Worm (Caenorhabditis elegans) whole organism, L1 larva: ENCODE measurements around the gene F46B6.4.

Source experiments
- C04F5.9 ChIP-seq: sonication (generic microtip); optimal IDR thresholded peaks from 2 replicates; lab custom pipeline; 2016; ENCODE audit warnings: missing genetic modification characterization, missing compliant biosample characterization
- F16B12.6 ChIP-seq: fragments of 150-350 bp; optimal IDR thresholded peaks from 2 replicates; lab custom pipeline; 2014; ENCODE audit warnings: missing biosample characterization, missing genetic modification characterization
- blmp-1 ChIP-seq: fragments of 150-350 bp; optimal IDR thresholded peaks from 2 replicates; lab custom pipeline; 2014; ENCODE audit warnings: missing biosample characterization, missing genetic modification characterization
- ceh-88 ChIP-seq: fragments of 200-800 bp; sonication (Bioruptor generic); IDR thresholded peaks from 2 replicates; pipeline ENCODE4 v1.3.6; 2022; ENCODE audit warnings: missing genetic modification characterization, missing compliant biosample characterization
- ces-1 ChIP-seq: fragments of 150-350 bp; optimal IDR thresholded peaks from 2 replicates; lab custom pipeline; 2014; ENCODE audit warnings: missing biosample characterization, missing genetic modification reagents, missing genetic modification characterization
- dsc-1 ChIP-seq: sonication (generic microtip); optimal IDR thresholded peaks from 2 replicates; lab custom pipeline; 2016; ENCODE audit warnings: mild to moderate bottlenecking, missing genetic modification characterization, missing compliant biosample characterization
- efl-1 ChIP-seq, 4 experiments: fragments of 150-350 bp; optimal IDR thresholded peaks in 3 of 4; peaks in 1 of 4; 1 replicate in 1 of 4; 2 replicates in 3 of 4; lab custom pipeline; 2014; ENCODE audit warnings: missing biosample characterization in 2 of 4, missing genetic modification characterization in 2 of 4, missing genetic modification reagents in 2 of 4
- efl-3 ChIP-seq: fragments of 200-800 bp; sonication (Bioruptor generic); optimal IDR thresholded peaks from 2 replicates; lab custom pipeline; 2018; ENCODE audit warnings: mild to moderate bottlenecking, missing genetic modification characterization, missing compliant biosample characterization
- egl-13 ChIP-seq: sonication (generic microtip); optimal IDR thresholded peaks from 2 replicates; lab custom pipeline; 2016; ENCODE audit warnings: missing genotype, missing genetic modification reagents, missing genetic modification characterization, missing compliant biosample characterization
- elt-2 ChIP-seq: sonication (generic microtip); optimal IDR thresholded peaks from 2 replicates; lab custom pipeline; 2016; ENCODE audit warnings: missing genetic modification characterization, mild to moderate bottlenecking, inconsistent platforms, missing compliant biosample characterization, missing genetic modification reagents
- fkh-10 ChIP-seq: sonication (generic microtip); optimal IDR thresholded peaks from 2 replicates; lab custom pipeline; 2017; ENCODE audit warnings: missing biosample characterization, missing genetic modification reagents, missing genetic modification characterization
- fkh-4 ChIP-seq: sonication (generic microtip); optimal IDR thresholded peaks from 2 replicates; lab custom pipeline; 2016; ENCODE audit warnings: missing compliant biosample characterization, missing genetic modification characterization, borderline replicate concordance
- fkh-8 ChIP-seq: sonication (generic microtip); optimal IDR thresholded peaks from 2 replicates; lab custom pipeline; 2016; ENCODE audit warnings: mild to moderate bottlenecking, missing genetic modification characterization, missing compliant biosample characterization
- fos-1 ChIP-seq: fragments of 150-350 bp; optimal IDR thresholded peaks from 2 replicates; lab custom pipeline; 2014; ENCODE audit warnings: missing biosample characterization, missing genetic modification characterization
- grh-1 ChIP-seq: fragments of 200-800 bp; sonication (Bioruptor generic); IDR thresholded peaks from 2 replicates; pipeline ENCODE4 v1.3.6; 2022; ENCODE audit warnings: missing genetic modification reagents, missing genetic modification characterization, missing compliant biosample characterization
- hlh-17 ChIP-seq: fragments of 200-800 bp; sonication (Bioruptor generic); optimal IDR thresholded peaks from 2 replicates; lab custom pipeline; 2018; ENCODE audit warnings: missing genetic modification characterization, mild to moderate bottlenecking, missing compliant biosample characterization, moderate library complexity, borderline replicate concordance
- hlh-4 ChIP-seq: sonication (generic microtip); optimal IDR thresholded peaks from 2 replicates; lab custom pipeline; 2016; ENCODE audit warnings: mild to moderate bottlenecking, missing genetic modification characterization, missing compliant biosample characterization
- hpl-2 ChIP-seq: fragments of 150-350 bp; optimal IDR thresholded peaks from 2 replicates; lab custom pipeline; 2014; ENCODE audit warnings: missing biosample characterization, missing genetic modification reagents, missing genetic modification characterization
- jun-1 ChIP-seq: fragments of 150-350 bp; optimal IDR thresholded peaks from 2 replicates; lab custom pipeline; 2014; ENCODE audit warnings: missing biosample characterization, missing genetic modification reagents, missing genetic modification characterization
- lin-14 ChIP-seq: fragments of 200-800 bp; sonication (Bioruptor generic); optimal IDR thresholded peaks from 2 replicates; lab custom pipeline; 2018; ENCODE audit warnings: mild to moderate bottlenecking, missing genetic modification characterization, moderate library complexity, missing compliant biosample characterization
- lin-35 ChIP-seq, 2 experiments: fragments of 150-350 bp; optimal IDR thresholded peaks; 2 replicates each; lab custom pipeline; 2014; ENCODE audit warnings: missing biosample characterization in 2 of 2, missing genetic modification characterization in 2 of 2, missing genetic modification reagents in 2 of 2
- lir-3 ChIP-seq: sonication (generic microtip); optimal IDR thresholded peaks from 2 replicates; lab custom pipeline; 2016; ENCODE audit warnings: mild to moderate bottlenecking, missing genetic modification characterization, moderate library complexity, missing compliant biosample characterization; ENCODE audit not compliant: poor library complexity
- lsy-2 ChIP-seq, 2 experiments: fragments of 150-350 bp; optimal IDR thresholded peaks; 2 replicates each; lab custom pipeline; 2014; ENCODE audit warnings: missing biosample characterization in 2 of 2, missing genetic modification characterization in 2 of 2
- mdl-1 ChIP-seq, 2 experiments: fragments of 150-350 bp; optimal IDR thresholded peaks; 2 replicates each; lab custom pipeline; 2014 to 2017; ENCODE audit warnings: missing biosample characterization in 2 of 2, missing genetic modification characterization in 2 of 2, inconsistent platforms in 1 of 2
- mef-2 ChIP-seq: fragments of 150-350 bp; optimal IDR thresholded peaks from 2 replicates; lab custom pipeline; 2014; ENCODE audit warnings: missing biosample characterization, missing genetic modification characterization
- mep-1 ChIP-seq: fragments of 150-350 bp; optimal IDR thresholded peaks from 2 replicates; lab custom pipeline; 2014; ENCODE audit warnings: missing biosample characterization, missing genetic modification characterization
- nhr-20 ChIP-seq: sonication (generic microtip); optimal IDR thresholded peaks from 2 replicates; lab custom pipeline; 2016; ENCODE audit warnings: mild to moderate bottlenecking, missing genetic modification characterization, missing compliant biosample characterization
- nhr-28 ChIP-seq: fragments of 150-350 bp; optimal IDR thresholded peaks from 2 replicates; lab custom pipeline; 2014; ENCODE audit warnings: missing biosample characterization, missing genetic modification characterization
- nhr-47 ChIP-seq: sonication (generic microtip); optimal IDR thresholded peaks from 2 replicates; lab custom pipeline; 2016; ENCODE audit warnings: mild to moderate bottlenecking, missing genetic modification characterization, moderate library complexity, missing compliant biosample characterization
- nhr-71 ChIP-seq: sonication (generic microtip); optimal IDR thresholded peaks from 2 replicates; lab custom pipeline; 2016; ENCODE audit warnings: mild to moderate bottlenecking, missing genetic modification characterization, moderate library complexity, missing compliant biosample characterization
- nhr-77 ChIP-seq: fragments of 150-350 bp; optimal IDR thresholded peaks from 2 replicates; lab custom pipeline; 2014; ENCODE audit warnings: missing biosample characterization, missing genetic modification characterization
- nhr-84 ChIP-seq: sonication (generic microtip); optimal IDR thresholded peaks from 2 replicates; lab custom pipeline; 2017; ENCODE audit warnings: missing biosample characterization, missing genetic modification characterization
- nhr-85 ChIP-seq: sonication (generic microtip); peaks from one replicate; lab custom pipeline; 2016; ENCODE audit warnings: missing genetic modification characterization, inconsistent platforms, missing compliant biosample characterization
- pag-3 ChIP-seq: sonication (generic microtip); optimal IDR thresholded peaks from 2 replicates; lab custom pipeline; 2017; ENCODE audit warnings: missing genetic modification characterization, mild to moderate bottlenecking, missing compliant biosample characterization, antibody characterized with exemption, borderline replicate concordance; ENCODE audit not compliant: insufficient read depth
- pax-3 ChIP-seq: fragments of 200-800 bp; sonication (Bioruptor generic); optimal IDR thresholded peaks from 2 replicates; lab custom pipeline; 2018; ENCODE audit warnings: mild to moderate bottlenecking, missing genetic modification characterization, moderate library complexity, missing compliant biosample characterization
- pqm-1 ChIP-seq: sonication (generic microtip); optimal IDR thresholded peaks from 3 replicates; lab custom pipeline; 2017; ENCODE audit warnings: missing biosample characterization, missing genetic modification characterization
- rnt-1 ChIP-seq: sonication (generic microtip); optimal IDR thresholded peaks from 2 replicates; lab custom pipeline; 2016; ENCODE audit warnings: mild to moderate bottlenecking, missing genetic modification characterization, moderate library complexity, missing compliant biosample characterization
- skn-1 ChIP-seq: fragments of 150-350 bp; optimal IDR thresholded peaks from 2 replicates; lab custom pipeline; 2014; ENCODE audit warnings: missing biosample characterization, missing genetic modification characterization
- sup-37 ChIP-seq: fragments of 200-800 bp; sonication (Bioruptor generic); optimal IDR thresholded peaks from 2 replicates; lab custom pipeline; 2018; ENCODE audit warnings: mild to moderate bottlenecking, missing genetic modification characterization, missing compliant biosample characterization
- tlp-1 ChIP-seq: fragments of 150-350 bp; optimal IDR thresholded peaks from 2 replicates; lab custom pipeline; 2014; ENCODE audit warnings: missing biosample characterization, missing genetic modification characterization
- unc-62 ChIP-seq: fragments of 150-350 bp; optimal IDR thresholded peaks from 2 replicates; lab custom pipeline; 2014; ENCODE audit warnings: missing biosample characterization, missing genetic modification reagents, missing genetic modification characterization
- vab-15 ChIP-seq: sonication (generic microtip); optimal IDR thresholded peaks from 2 replicates; lab custom pipeline; 2017; ENCODE audit warnings: missing genotype, mild to moderate bottlenecking, missing genetic modification characterization, missing compliant biosample characterization
- xbp-1 ChIP-seq: sonication (generic microtip); optimal IDR thresholded peaks from 2 replicates; lab custom pipeline; 2016; ENCODE audit warnings: missing genetic modification characterization, missing compliant biosample characterization
- zag-1 ChIP-seq: fragments of 150-350 bp; optimal IDR thresholded peaks from 2 replicates; lab custom pipeline; 2014; ENCODE audit warnings: missing biosample characterization, missing genetic modification characterization
- ztf-4 ChIP-seq: fragments of 150-350 bp; optimal IDR thresholded peaks from 2 replicates; lab custom pipeline; 2014; ENCODE audit warnings: missing biosample characterization, missing genetic modification characterization

F46B6.4 gene

DNA sequence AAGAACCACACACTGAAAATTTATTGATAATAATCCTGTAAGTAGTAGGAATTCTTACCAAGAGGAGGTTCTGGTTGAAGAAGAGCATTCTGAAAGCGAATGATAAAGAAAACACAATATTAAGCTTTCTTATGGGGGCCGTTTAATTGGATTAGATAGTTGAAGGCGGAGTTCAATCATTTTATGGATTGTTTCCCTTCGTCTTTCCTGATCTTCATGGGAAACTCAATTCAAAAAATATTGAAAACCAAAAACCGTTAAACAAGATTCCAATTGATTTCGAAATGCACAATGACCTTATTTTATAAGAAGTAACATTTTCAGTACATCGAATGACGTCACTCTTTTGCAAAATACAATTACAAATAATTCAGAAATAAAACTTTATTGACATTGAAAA is 19.8 kb upstream of the F46B6.4 start, which contains the start of gene F46B6.13:
F46B6.13 (minus strand) TSS at position 101 of the 400 bp plus-strand sequence.
- TF ChIP-seq hlh-4 (tag; lab: Kevin White, UChicago) (no peak), mep-1 (no peak), mdl-1 (tag; optimal IDR thresholded peaks at IDR 0.05; lab: Kevin White, UChicago) (no peak), nhr-84 (no peak), nhr-77 (no peak)

DNA sequence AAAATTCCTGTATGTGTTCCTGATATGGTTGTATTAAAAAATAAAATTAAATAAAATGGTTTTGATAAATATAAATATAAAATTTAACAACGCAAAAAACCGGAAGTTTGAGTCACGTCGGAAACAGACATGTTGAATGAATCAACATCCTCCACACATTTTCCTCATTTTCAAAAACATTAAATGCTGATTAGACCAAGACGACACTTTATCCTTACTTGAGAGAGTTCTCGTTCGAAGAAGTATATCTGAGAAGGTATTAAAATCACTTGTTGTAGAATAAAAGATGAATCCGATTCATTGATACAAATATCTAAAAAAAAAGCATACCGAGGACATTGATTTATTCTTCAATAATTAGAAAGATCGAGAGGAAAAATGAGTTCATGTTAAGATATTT is 18.9 kb upstream of the F46B6.4 start:
- no peak for TF ChIP-seq efl-3
- no peak for TF ChIP-seq efl-1 (optimal IDR thresholded peaks at IDR 0.05; lab: Kevin White, UChicago)
- TF ChIP-seq efl-1 (GFP tag; optimal IDR thresholded peaks at IDR 0.05 in 1 of 2; lab: Kevin White, UChicago), result peak in 1 of 2 experiments; percentile 51
- peak; percentile 87 for TF ChIP-seq dsc-1 (tag; lab: Kevin White, UChicago)
- TF ChIP-seq fkh-4, result peak; percentile 34
- TF ChIP-seq, all 84 proteins: peak for 3

DNA sequence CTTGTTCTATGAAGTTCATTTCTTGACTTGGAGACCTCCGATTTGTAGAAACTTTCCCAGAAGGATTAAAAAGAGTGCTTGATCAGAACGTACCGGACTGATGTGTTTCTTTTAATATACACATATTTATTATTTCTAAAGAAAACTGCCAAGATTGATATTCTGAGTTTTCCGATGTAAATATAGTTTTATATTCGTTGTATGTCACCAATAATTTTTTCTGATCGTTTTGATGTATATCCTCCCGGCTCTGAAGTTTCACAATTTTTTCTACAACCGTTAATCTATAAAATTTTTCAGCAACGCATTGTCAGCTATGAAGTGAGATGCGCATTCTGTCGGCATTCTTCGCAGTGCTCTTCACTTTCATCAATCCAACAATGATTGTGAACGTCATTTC is 17.2 kb upstream of the F46B6.4 start, which contains the start of gene F46B6.9:
F46B6.9 (plus strand) TSS at position 301 of the 400 bp plus-strand sequence.
- TF ChIP-seq lin-14 (GFP tag; lab: Kevin White, UChicago) (no peak), lin-35 (GFP tag; optimal IDR thresholded peaks at IDR 0.05; lab: Kevin White, UChicago) (no peak), fos-1 (tag; lab: Kevin White, UChicago) (no peak), nhr-77 (no peak), jun-1 (tag; lab: Kevin White, UChicago) (no peak), nhr-28 (tag; lab: Kevin White, UChicago) (no peak)

DNA sequence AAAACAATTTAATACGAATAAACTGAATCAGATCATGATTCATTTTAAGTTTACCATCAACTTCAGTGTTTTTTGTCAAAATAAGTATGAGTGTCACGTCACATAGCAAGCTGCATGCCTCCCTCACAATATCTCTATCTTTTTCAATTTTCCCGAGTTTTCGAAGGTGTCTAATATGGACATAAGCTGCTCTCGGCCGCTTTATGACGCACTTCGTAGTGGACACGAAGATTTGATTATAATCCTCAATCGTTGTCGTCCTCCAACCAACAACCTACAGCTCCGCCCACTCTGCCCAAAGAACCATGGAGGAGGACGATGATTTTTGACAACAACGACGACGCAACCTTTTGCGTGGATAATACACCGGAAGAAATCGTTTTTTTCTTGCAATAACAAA is 16.7 kb upstream of the F46B6.4 start:
- TF ChIP-seq unc-62 (no peak), zag-1 (tag; lab: Kevin White, UChicago) (no peak), hpl-2 (GFP tag; lab: Kevin White, UChicago) (no peak), nhr-85 (tag; lab: Kevin White, UChicago) (no peak), fkh-8 (peak; percentile 52), skn-1 (tag; lab: Kevin White, UChicago) (no peak), ces-1 (GFP tag; lab: Kevin White, UChicago) (no peak), ceh-88 (GFP tag; lab: Robert Waterston, UW) (no peak), sup-37 (GFP tag; lab: Kevin White, UChicago) (no peak), dsc-1 (tag; lab: Kevin White, UChicago) (peak; percentile 77), fkh-10 (GFP tag; lab: Kevin White, UChicago) (peak; percentile 24), ztf-4 (no peak), pax-3 (tag; lab: Kevin White, UChicago) (peak; percentile 30), egl-13 (tag; lab: Kevin White, UChicago) (no peak), efl-3 (no peak), nhr-20 (no peak), nhr-84 (no peak), nhr-28 (tag; lab: Kevin White, UChicago) (no peak), blmp-1 (tag; lab: Kevin White, UChicago) (no peak), grh-1 (GFP tag; lab: Robert Waterston, UW) (no peak)

DNA sequence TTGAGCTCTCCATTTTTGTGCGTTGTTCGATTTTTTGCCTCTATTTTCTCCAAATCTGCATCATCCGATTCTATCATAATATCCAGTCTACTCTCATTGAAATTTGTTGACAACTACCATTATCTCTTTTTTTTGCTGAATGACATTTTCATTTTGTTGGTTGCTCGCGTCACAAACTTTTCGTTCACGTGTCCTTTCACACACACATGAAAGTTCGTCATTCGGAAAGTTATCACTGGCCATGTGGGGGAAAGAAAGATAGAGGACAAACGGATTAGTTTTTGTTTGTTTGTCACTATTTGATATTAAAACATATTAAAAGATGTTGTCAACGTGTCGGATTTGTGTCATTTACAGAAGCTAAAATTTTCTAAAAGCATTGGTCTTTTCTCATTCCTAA is 15.7 kb upstream of the F46B6.4 start:
- no peak for TF ChIP-seq tlp-1 (tag; lab: Kevin White, UChicago)
- TF ChIP-seq efl-3, result no peak
- no peak for TF ChIP-seq lir-3 (tag; lab: Kevin White, UChicago)
- TF ChIP-seq nhr-20, result no peak
- no peak for TF ChIP-seq mef-2 (tag; lab: Kevin White, UChicago)
- TF ChIP-seq pqm-1 (tag; lab: Kevin White, UChicago), result no peak
- TF ChIP-seq lin-35 (GFP tag; optimal IDR thresholded peaks at IDR 0.05; lab: Kevin White, UChicago), result no peak
- TF ChIP-seq hlh-17, result no peak
- TF ChIP-seq pag-3, result no peak
- no peak for TF ChIP-seq F16B12.6
- TF ChIP-seq elt-2 (tag; lab: Kevin White, UChicago), result peak; percentile 7
- peak in 1 of 2 experiments; percentile 8 for TF ChIP-seq lsy-2 (tag; optimal IDR thresholded peaks at IDR 0.05; lab: Kevin White, UChicago)
- TF ChIP-seq unc-62, result no peak
- no peak for TF ChIP-seq skn-1 (tag; lab: Kevin White, UChicago)
- TF ChIP-seq xbp-1 (tag; lab: Kevin White, UChicago), result no peak
- no peak for TF ChIP-seq vab-15
- TF ChIP-seq nhr-71 (tag; lab: Kevin White, UChicago), result peak; percentile 42
- no peak for TF ChIP-seq C04F5.9 (tag; lab: Kevin White, UChicago)
- TF ChIP-seq nhr-47 (tag; lab: Kevin White, UChicago), result peak; percentile 11
- TF ChIP-seq rnt-1 (tag; lab: Kevin White, UChicago), result no peak
- TF ChIP-seq fkh-8, result peak; percentile 62
